Fruit fly (Drosophila melanogaster) whole organism, adult: ENCODE measurements around the gene CG6418.

Experiments used
- CG11617 ChIP-seq: fragments of 200-800 bp; sonication (Bioruptor generic); optimal IDR thresholded peaks from 2 replicates; lab custom pipeline; 2017; ENCODE audit warnings: mild to moderate bottlenecking, missing biosample characterization, missing genetic modification reagents, missing genetic modification characterization
- CG12768 ChIP-seq: fragments of 200-800 bp; sonication (Bioruptor generic); optimal IDR thresholded peaks from 2 replicates; lab custom pipeline; 2017; ENCODE audit warnings: missing biosample characterization, missing genetic modification characterization, mild to moderate bottlenecking, moderate library complexity, missing genetic modification reagents
- CG14711 ChIP-seq: fragments of 200-800 bp; sonication (Bioruptor generic); optimal IDR thresholded peaks from 2 replicates; lab custom pipeline; 2018; ENCODE audit warnings: missing biosample characterization, mild to moderate bottlenecking, missing genetic modification characterization, moderate library complexity
- CG1620 ChIP-seq: fragments of 200-800 bp; sonication (Bioruptor generic); optimal IDR thresholded peaks from 2 replicates; lab custom pipeline; 2016; ENCODE audit warnings: missing biosample characterization, missing genetic modification characterization
- CG33017 ChIP-seq: fragments of 200-800 bp; sonication (Bioruptor generic); optimal IDR thresholded peaks from 2 replicates; lab custom pipeline; 2018; ENCODE audit warnings: missing biosample characterization, mild to moderate bottlenecking, missing genetic modification characterization, moderate library complexity
- CG5204 ChIP-seq: fragments of 200-800 bp; sonication (Bioruptor generic); optimal IDR thresholded peaks from 2 replicates; lab custom pipeline; 2016; ENCODE audit warnings: missing biosample characterization, missing genetic modification characterization
- CG7045 ChIP-seq: fragments of 200-800 bp; sonication (Bioruptor generic); optimal IDR thresholded peaks from 2 replicates; lab custom pipeline; 2017; ENCODE audit warnings: missing biosample characterization, mild to moderate bottlenecking, missing genetic modification characterization
- CG7101 ChIP-seq: fragments of 200-800 bp; sonication (Bioruptor generic); optimal IDR thresholded peaks from 2 replicates; lab custom pipeline; 2018; ENCODE audit warnings: missing biosample characterization, mild to moderate bottlenecking, missing genetic modification characterization, moderate library complexity
- Clk ChIP-seq: fragments of 200-800 bp; sonication (Bioruptor generic); optimal IDR thresholded peaks from 2 replicates; lab custom pipeline; 2017; ENCODE audit warnings: missing biosample characterization, missing genetic modification characterization
- Crg-1 ChIP-seq: fragments of 200-800 bp; sonication (Bioruptor generic); optimal IDR thresholded peaks from 2 replicates; lab custom pipeline; 2016; ENCODE audit warnings: missing biosample characterization, missing genetic modification characterization
- Hr96 ChIP-seq: fragments of 200-800 bp; sonication (Bioruptor generic); optimal IDR thresholded peaks from 2 replicates; lab custom pipeline; 2016; ENCODE audit warnings: missing biosample characterization, missing genetic modification characterization
- Mnt ChIP-seq: fragments of 200-800 bp; sonication (Bioruptor generic); optimal IDR thresholded peaks from 2 replicates; lab custom pipeline; 2016; ENCODE audit warnings: missing biosample characterization, mild to moderate bottlenecking, missing genetic modification characterization
- bab1 ChIP-seq: fragments of 200-800 bp; sonication (Bioruptor generic); optimal IDR thresholded peaks from 3 replicates; lab custom pipeline; 2019; ENCODE audit warnings: missing biosample characterization, mild to moderate bottlenecking, missing genetic modification characterization, moderate library complexity
- cic ChIP-seq: fragments of 200-800 bp; sonication (Bioruptor generic); optimal IDR thresholded peaks from 2 replicates; lab custom pipeline; 2017; ENCODE audit warnings: missing biosample characterization, mild to moderate bottlenecking, missing genetic modification characterization, moderate library complexity
- cnc ChIP-seq, 2 experiments: fragments of >200 bp; optimal IDR thresholded peaks; 2 replicates each; lab custom pipeline; 2017
- kay ChIP-seq: fragments of 200-800 bp; sonication (Bioruptor generic); peaks from one replicate; lab custom pipeline; 2016; ENCODE audit warnings: missing biosample characterization, missing genetic modification characterization, borderline replicate concordance
- ovo ChIP-seq: fragments of 200-800 bp; sonication (Bioruptor generic); optimal IDR thresholded peaks from 2 replicates; lab custom pipeline; 2016; ENCODE audit warnings: missing biosample characterization, missing genetic modification characterization
- pad ChIP-seq: fragments of 200-800 bp; sonication (Bioruptor generic); optimal IDR thresholded peaks from 3 replicates; lab custom pipeline; 2017; ENCODE audit warnings: missing biosample characterization, missing genetic modification characterization, mild to moderate bottlenecking, moderate library complexity, missing genetic modification reagents
- tj ChIP-seq: fragments of 200-800 bp; sonication (Bioruptor generic); optimal IDR thresholded peaks from 3 replicates; lab custom pipeline; 2017; ENCODE audit warnings: missing biosample characterization, mild to moderate bottlenecking, missing genetic modification characterization, moderate library complexity
- toe ChIP-seq: fragments of 200-800 bp; sonication (Bioruptor generic); optimal IDR thresholded peaks from 2 replicates; lab custom pipeline; 2016; ENCODE audit warnings: missing biosample characterization, missing genetic modification characterization

Gene CG6418

dm6 chr3L:10844548-10845530, 34.0 kb downstream of the CG6418 start:
- TF ChIP-seq CG11617 (GFP tag; lab: Kevin White, UChicago) (no peak), CG12768 (GFP tag; lab: Kevin White, UChicago) (no peak), toe (GFP tag; lab: Kevin White, UChicago) (no peak), CG33017 (tag; lab: Kevin White, UChicago) (no peak), ovo (GFP tag; lab: Kevin White, UChicago) (no peak), cnc (optimal IDR thresholded peaks at IDR 0.05; lab: Kevin White, UChicago) (no peak), Crg-1 (GFP tag; lab: Kevin White, UChicago) (no peak), pad (no peak), CG7045 (GFP tag; lab: Kevin White, UChicago) (no peak)

dm6 chr3L:10843685-10844084, 35.2 kb downstream of the CG6418 start:
- TF ChIP-seq ovo (GFP tag; lab: Kevin White, UChicago) (no peak), CG1620 (GFP tag; lab: Kevin White, UChicago) (no peak), pad (no peak), CG7101 (tag; lab: Kevin White, UChicago) (no peak), bab1 (GFP tag; lab: Kevin White, UChicago) (no peak), cnc (optimal IDR thresholded peaks at IDR 0.05; lab: Kevin White, UChicago) (no peak), CG33017 (tag; lab: Kevin White, UChicago) (no peak), toe (GFP tag; lab: Kevin White, UChicago) (no peak), kay (GFP tag; lab: Kevin White, UChicago) (no peak), Crg-1 (GFP tag; lab: Kevin White, UChicago) (no peak), tj (GFP tag; lab: Kevin White, UChicago) (no peak), CG14711 (tag; lab: Kevin White, UChicago) (no peak)

DNA sequence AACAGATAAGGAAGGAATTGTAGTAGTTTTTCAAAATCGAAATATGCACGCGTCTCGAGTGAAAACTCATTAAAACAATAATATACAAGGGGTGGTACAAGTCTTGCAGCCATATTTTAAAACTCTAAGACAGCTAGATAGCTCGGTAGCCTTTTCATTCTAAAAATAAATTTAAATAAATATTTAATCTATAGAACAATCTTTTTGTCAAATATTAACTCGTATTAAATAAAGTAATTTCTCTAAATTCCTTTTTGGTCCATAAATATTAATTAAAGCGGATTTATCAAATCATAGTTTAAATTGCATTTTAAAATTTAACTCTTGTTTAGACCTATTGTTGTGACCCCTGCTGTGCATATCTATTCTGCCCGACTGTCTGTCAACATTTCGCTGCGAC, 35.6 kb downstream of the CG6418 start:
- TF ChIP-seq CG5204 (GFP tag; lab: Kevin White, UChicago) (no peak), CG7101 (tag; lab: Kevin White, UChicago) (no peak), tj (GFP tag; lab: Kevin White, UChicago) (no peak)

- TF ChIP-seq kay (GFP tag; lab: Kevin White, UChicago) (no peak), CG14711 (tag; lab: Kevin White, UChicago) (no peak), CG1620 (GFP tag; lab: Kevin White, UChicago) (no peak), CG11617 (GFP tag; lab: Kevin White, UChicago) (no peak), cnc (optimal IDR thresholded peaks at IDR 0.05; lab: Kevin White, UChicago) (no peak), Hr96 (GFP tag; lab: Kevin White, UChicago) (no peak), cic (GFP tag; lab: Kevin White, UChicago) (no peak), tj (GFP tag; lab: Kevin White, UChicago) (no peak), ovo (GFP tag; lab: Kevin White, UChicago) (no peak)
Measured at dm6 chr3L:10842830-10843229, 36.0 kb downstream of the CG6418 start.

- TF ChIP-seq toe (GFP tag; lab: Kevin White, UChicago) (no peak), Clk (no peak), CG12768 (GFP tag; lab: Kevin White, UChicago) (no peak), CG14711 (tag; lab: Kevin White, UChicago) (no peak), CG5204 (GFP tag; lab: Kevin White, UChicago) (no peak), pad (no peak), CG7045 (GFP tag; lab: Kevin White, UChicago) (no peak), Hr96 (GFP tag; lab: Kevin White, UChicago) (no peak), Mnt (GFP tag; lab: Kevin White, UChicago) (no peak), CG33017 (tag; lab: Kevin White, UChicago) (no peak), cic (GFP tag; lab: Kevin White, UChicago) (no peak)
Measured at dm6 chr3L:10841905-10842304, 36.9 kb downstream of the CG6418 start.

DNA sequence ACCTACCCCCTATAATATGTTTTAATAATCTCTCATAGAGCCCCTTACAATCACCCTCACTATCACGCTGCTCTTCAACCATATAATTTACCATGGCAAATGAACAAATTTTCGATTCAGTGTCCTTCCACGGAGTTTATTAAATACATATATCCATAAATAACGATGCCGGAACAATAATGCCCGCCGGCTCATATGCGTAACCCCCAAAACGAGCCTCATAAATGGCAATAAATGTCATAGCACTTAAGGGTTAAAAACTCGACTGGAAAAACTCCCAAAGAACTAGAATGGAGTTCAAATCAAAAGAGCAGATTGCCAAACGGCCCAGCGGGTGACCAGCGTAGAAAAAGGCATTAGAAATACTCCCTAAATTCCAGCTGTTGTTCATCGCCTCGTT, 38.0 kb downstream of the CG6418 start:
- no peak for TF ChIP-seq CG14711 (tag; lab: Kevin White, UChicago)
- TF ChIP-seq CG33017 (tag; lab: Kevin White, UChicago): no peak
- TF ChIP-seq pad: no peak
- no peak for TF ChIP-seq CG1620 (GFP tag; lab: Kevin White, UChicago)
- TF ChIP-seq tj (GFP tag; lab: Kevin White, UChicago): no peak
- no peak for TF ChIP-seq ovo (GFP tag; lab: Kevin White, UChicago)
- TF ChIP-seq Hr96 (GFP tag; lab: Kevin White, UChicago): no peak
- no peak for TF ChIP-seq CG11617 (GFP tag; lab: Kevin White, UChicago)
- TF ChIP-seq CG7045 (GFP tag; lab: Kevin White, UChicago): no peak
- no peak for TF ChIP-seq kay (GFP tag; lab: Kevin White, UChicago)
- no peak for TF ChIP-seq CG12768 (GFP tag; lab: Kevin White, UChicago)
